Fruit fly (Drosophila melanogaster) whole organism, embryonic: Measurements from ENCODE around the gene retm.

Experiments
- Asciz ChIP-seq: fragments of 200-800 bp; sonication (Bioruptor generic); optimal IDR thresholded peaks from 2 replicates; lab custom pipeline; 2017; ENCODE audit warnings: missing biosample characterization, mild to moderate bottlenecking, missing genetic modification characterization, missing genetic modification reagents
- CG1024 ChIP-seq: fragments of 200-800 bp; sonication (Bioruptor generic); IDR thresholded peaks from 2 replicates; pipeline ENCODE4 v1.3.6; 2022; ENCODE audit warnings: missing biosample characterization, missing genetic modification characterization
- CG10959 ChIP-seq: fragments of 200-800 bp; sonication (Bioruptor generic); IDR thresholded peaks from 2 replicates; pipeline ENCODE4 v1.3.6; 2022; ENCODE audit warnings: missing biosample characterization, missing genetic modification characterization
- CG11085 ChIP-seq: fragments of 200-800 bp; sonication (Bioruptor generic); IDR thresholded peaks from 2 replicates; pipeline ENCODE4 v1.3.6; 2022; ENCODE audit warnings: missing biosample characterization, missing genetic modification characterization
- CG11504 ChIP-seq: fragments of 200-800 bp; sonication (Bioruptor generic); optimal IDR thresholded peaks from 3 replicates; lab custom pipeline; 2019; ENCODE audit warnings: missing biosample characterization, mild to moderate bottlenecking, missing genetic modification characterization, moderate library complexity
- CG13123 ChIP-seq: fragments of 200-800 bp; sonication (Bioruptor generic); optimal IDR thresholded peaks from 2 replicates; lab custom pipeline; 2016; ENCODE audit warnings: missing biosample characterization, missing genetic modification characterization
- CG13296 ChIP-seq: fragments of 200-800 bp; sonication (Bioruptor generic); optimal IDR thresholded peaks from 3 replicates; lab custom pipeline; 2018; ENCODE audit warnings: missing biosample characterization, mild to moderate bottlenecking, missing genetic modification characterization
- CG13624 ChIP-seq: fragments of 200-800 bp; sonication (Bioruptor generic); optimal IDR thresholded peaks from 2 replicates; lab custom pipeline; 2016; ENCODE audit warnings: missing biosample characterization, missing genetic modification characterization
- CG14965 ChIP-seq: fragments of 200-800 bp; sonication (Bioruptor generic); optimal IDR thresholded peaks from 2 replicates; lab custom pipeline; 2016; ENCODE audit warnings: missing biosample characterization, missing genetic modification characterization, borderline replicate concordance
- CG15601 ChIP-seq: fragments of 200-800 bp; sonication (Bioruptor generic); optimal IDR thresholded peaks from 3 replicates; lab custom pipeline; 2019; ENCODE audit warnings: missing biosample characterization, mild to moderate bottlenecking, missing genetic modification characterization, moderate library complexity
- CG16863 ChIP-seq: fragments of 200-800 bp; sonication (Bioruptor generic); optimal IDR thresholded peaks from 3 replicates; lab custom pipeline; 2016; ENCODE audit warnings: missing biosample characterization, missing genetic modification characterization
- CG3281 ChIP-seq: fragments of 200-800 bp; sonication (Bioruptor generic); optimal IDR thresholded peaks from 3 replicates; lab custom pipeline; 2017; ENCODE audit warnings: missing biosample characterization, mild to moderate bottlenecking, missing genetic modification characterization
- CG4360 ChIP-seq: fragments of 200-800 bp; sonication (Bioruptor generic); IDR thresholded peaks from 2 replicates; pipeline ENCODE4 v1.3.6; 2022; ENCODE audit warnings: missing biosample characterization, missing genetic modification characterization
- CG6272 ChIP-seq: fragments of 200-800 bp; sonication (Bioruptor generic); IDR thresholded peaks from 2 replicates; pipeline ENCODE4 v1.3.6; 2022; ENCODE audit warnings: missing biosample characterization, missing genetic modification characterization
- CG6813 ChIP-seq: fragments of 200-800 bp; sonication (Bioruptor generic); optimal IDR thresholded peaks from 2 replicates; lab custom pipeline; 2017; ENCODE audit warnings: missing biosample characterization, missing genetic modification characterization, mild to moderate bottlenecking, moderate library complexity, missing genetic modification reagents
- CG8944 ChIP-seq: fragments of 200-800 bp; sonication (Bioruptor generic); optimal IDR thresholded peaks from 3 replicates; lab custom pipeline; 2016; ENCODE audit warnings: missing biosample characterization, missing genetic modification characterization
- CG9797 ChIP-seq: fragments of 200-800 bp; sonication (Bioruptor generic); optimal IDR thresholded peaks from 3 replicates; lab custom pipeline; 2018; ENCODE audit warnings: missing biosample characterization, mild to moderate bottlenecking, missing genetic modification characterization
- CHES-1-like ChIP-seq: fragments of 200-800 bp; sonication (Bioruptor generic); optimal IDR thresholded peaks from 2 replicates; lab custom pipeline; 2016; ENCODE audit warnings: missing biosample characterization, missing genetic modification characterization
- Dp ChIP-seq: fragments of 200-800 bp; sonication (Bioruptor generic); optimal IDR thresholded peaks from 2 replicates; lab custom pipeline; 2018; ENCODE audit warnings: missing biosample characterization, mild to moderate bottlenecking, missing genetic modification characterization, moderate library complexity
- Fer3 ChIP-seq: fragments of 200-800 bp; sonication (Bioruptor generic); optimal IDR thresholded peaks from 2 replicates; lab custom pipeline; 2018; ENCODE audit warnings: missing biosample characterization, mild to moderate bottlenecking, missing genetic modification characterization, moderate library complexity
- GATAe ChIP-seq: fragments of 200-800 bp; sonication (Bioruptor generic); conservative IDR thresholded peaks from 2 replicates; pipeline ENCODE4 v1.3.6; 2022; ENCODE audit warnings: missing biosample characterization, missing genetic modification characterization
- Gug ChIP-seq: fragments of 200-800 bp; sonication (Bioruptor generic); IDR thresholded peaks from 4 replicates; pipeline ENCODE4 v1.3.6; 2022; ENCODE audit warnings: missing biosample characterization, missing genetic modification characterization
- Hmx ChIP-seq: fragments of 200-800 bp; sonication (Bioruptor generic); optimal IDR thresholded peaks from 2 replicates; lab custom pipeline; 2016; ENCODE audit warnings: missing biosample characterization, missing genetic modification characterization
- Hsf ChIP-seq: fragments of 200-800 bp; sonication (Bioruptor generic); optimal IDR thresholded peaks from 3 replicates; lab custom pipeline; 2016; ENCODE audit warnings: missing biosample characterization, missing genetic modification characterization
- Opbp ChIP-seq: fragments of 200-800 bp; sonication (Bioruptor generic); IDR thresholded peaks from 3 replicates; pipeline ENCODE4 v1.3.6; 2022; ENCODE audit warnings: missing biosample characterization, missing genetic modification characterization; ENCODE audit not compliant: partially characterized antibody
- Ravus ChIP-seq: fragments of 200-800 bp; sonication (Bioruptor generic); IDR thresholded peaks from 2 replicates; pipeline ENCODE4 v1.3.6; 2022; ENCODE audit warnings: missing biosample characterization, missing genetic modification characterization
- Rx ChIP-seq: fragments of 200-800 bp; sonication (Bioruptor generic); IDR thresholded peaks from 2 replicates; pipeline ENCODE4 v1.3.6; 2022; ENCODE audit warnings: missing biosample characterization, missing genetic modification characterization
- Spps ChIP-seq: fragments of 200-800 bp; sonication (Bioruptor generic); optimal IDR thresholded peaks from 2 replicates; lab custom pipeline; 2018; ENCODE audit warnings: missing biosample characterization, mild to moderate bottlenecking, missing genetic modification characterization
- abd-A ChIP-seq: fragments of 200-800 bp; sonication (Bioruptor generic); optimal IDR thresholded peaks from 3 replicates; lab custom pipeline; 2019; ENCODE audit warnings: missing biosample characterization, mild to moderate bottlenecking, missing genetic modification characterization, moderate library complexity
- bab2 ChIP-seq: fragments of 200-800 bp; sonication (Bioruptor generic); optimal IDR thresholded peaks from 2 replicates; lab custom pipeline; 2016; ENCODE audit warnings: missing biosample characterization, missing genetic modification characterization
- caup ChIP-seq: fragments of 200-800 bp; sonication (Bioruptor generic); optimal IDR thresholded peaks from 3 replicates; lab custom pipeline; 2017; ENCODE audit warnings: missing biosample characterization, mild to moderate bottlenecking, missing genetic modification characterization, moderate library complexity; ENCODE audit not compliant: severe bottlenecking
- chinmo ChIP-seq: fragments of 200-800 bp; sonication (Bioruptor generic); IDR thresholded peaks from 4 replicates; pipeline ENCODE4 v1.3.6; 2022; ENCODE audit warnings: missing biosample characterization, missing genetic modification characterization; ENCODE audit not compliant: partially characterized antibody
- da ChIP-seq: fragments of 200-800 bp; sonication (Bioruptor generic); optimal IDR thresholded peaks from 2 replicates; lab custom pipeline; 2016; ENCODE audit warnings: missing biosample characterization, missing genetic modification characterization
- grn ChIP-seq: fragments of 200-800 bp; sonication (Bioruptor generic); optimal IDR thresholded peaks from 3 replicates; lab custom pipeline; 2017; ENCODE audit warnings: missing biosample characterization, missing genetic modification characterization
- insv ChIP-seq, 2 experiments: fragments of 200-800 bp; sonication (Bioruptor generic); optimal IDR thresholded peaks; 3 replicates each; lab custom pipeline; 2016 to 2018; ENCODE audit warnings: missing biosample characterization in 2 of 2, missing genetic modification characterization in 2 of 2
- jigr1 ChIP-seq: fragments of 200-800 bp; sonication (Bioruptor generic); IDR thresholded peaks from 3 replicates; pipeline ENCODE4 v1.3.6; 2022; ENCODE audit warnings: missing biosample characterization, missing genetic modification characterization
- lola ChIP-seq, 3 experiments: fragments of >200 bp in 2 of 3; fragments of 200-800 bp in 1 of 3; sonication (Bioruptor generic) in 1 of 3; optimal IDR thresholded peaks; 2 replicates each; lab custom pipeline; 2017 to 2019; ENCODE audit warnings: missing biosample characterization in 3 of 3, missing genetic modification characterization in 3 of 3, mild to moderate bottlenecking in 1 of 3, moderate library complexity in 1 of 3
- maf-S ChIP-seq: fragments of 200-800 bp; sonication (Bioruptor generic); optimal IDR thresholded peaks from 2 replicates; lab custom pipeline; 2016; ENCODE audit warnings: missing biosample characterization, missing genetic modification characterization
- peb ChIP-seq: fragments of 200-800 bp; sonication (Bioruptor generic); IDR thresholded peaks from 2 replicates; pipeline ENCODE4 v1.3.6; 2022; ENCODE audit warnings: missing biosample characterization, missing genetic modification characterization
- ranshi ChIP-seq: fragments of 200-800 bp; sonication (Bioruptor generic); IDR thresholded peaks from 2 replicates; pipeline ENCODE4 v1.3.6; 2022; ENCODE audit warnings: missing biosample characterization, missing genetic modification characterization
- ro ChIP-seq: fragments of 200-800 bp; sonication (Bioruptor generic); IDR thresholded peaks from 2 replicates; pipeline ENCODE4 v1.3.6; 2022; ENCODE audit warnings: missing biosample characterization, missing genetic modification characterization
- sens-2 ChIP-seq: fragments of 200-800 bp; sonication (Bioruptor generic); IDR thresholded peaks from 2 replicates; pipeline ENCODE4 v1.3.6; 2022; ENCODE audit warnings: missing biosample characterization, missing genetic modification characterization
- shn ChIP-seq: fragments of 200-800 bp; sonication (Bioruptor generic); optimal IDR thresholded peaks from 3 replicates; lab custom pipeline; 2016; ENCODE audit warnings: missing biosample characterization, missing genetic modification characterization
- slou ChIP-seq: fragments of 200-800 bp; sonication (Bioruptor generic); optimal IDR thresholded peaks from 3 replicates; lab custom pipeline; 2016; ENCODE audit warnings: missing biosample characterization, missing genetic modification characterization
- so ChIP-seq: fragments of 200-800 bp; sonication (Bioruptor generic); IDR thresholded peaks from 3 replicates; pipeline ENCODE4 v1.3.6; 2022; ENCODE audit warnings: missing biosample characterization, missing genetic modification characterization
- sr ChIP-seq: fragments of 200-800 bp; sonication (Bioruptor generic); IDR thresholded peaks from 3 replicates; pipeline ENCODE4 v1.3.6; 2022; ENCODE audit warnings: missing biosample characterization, missing genetic modification characterization
- tgo ChIP-seq: fragments of 200-800 bp; sonication (Bioruptor generic); IDR thresholded peaks from 3 replicates; pipeline ENCODE4 v1.3.6; 2022; ENCODE audit warnings: missing biosample characterization, missing genetic modification characterization
- twi ChIP-seq: fragments of 200-800 bp; optimal IDR thresholded peaks from 2 replicates; lab custom pipeline; 2019; ENCODE audit warnings: missing biosample characterization, mild to moderate bottlenecking, missing genetic modification characterization, moderate library complexity
- zfh1 ChIP-seq: fragments of 200-800 bp; sonication (Bioruptor generic); IDR thresholded peaks from 3 replicates; pipeline ENCODE4 v1.3.6; 2022; ENCODE audit warnings: missing biosample characterization, missing genetic modification characterization

Gene retm

DNA sequence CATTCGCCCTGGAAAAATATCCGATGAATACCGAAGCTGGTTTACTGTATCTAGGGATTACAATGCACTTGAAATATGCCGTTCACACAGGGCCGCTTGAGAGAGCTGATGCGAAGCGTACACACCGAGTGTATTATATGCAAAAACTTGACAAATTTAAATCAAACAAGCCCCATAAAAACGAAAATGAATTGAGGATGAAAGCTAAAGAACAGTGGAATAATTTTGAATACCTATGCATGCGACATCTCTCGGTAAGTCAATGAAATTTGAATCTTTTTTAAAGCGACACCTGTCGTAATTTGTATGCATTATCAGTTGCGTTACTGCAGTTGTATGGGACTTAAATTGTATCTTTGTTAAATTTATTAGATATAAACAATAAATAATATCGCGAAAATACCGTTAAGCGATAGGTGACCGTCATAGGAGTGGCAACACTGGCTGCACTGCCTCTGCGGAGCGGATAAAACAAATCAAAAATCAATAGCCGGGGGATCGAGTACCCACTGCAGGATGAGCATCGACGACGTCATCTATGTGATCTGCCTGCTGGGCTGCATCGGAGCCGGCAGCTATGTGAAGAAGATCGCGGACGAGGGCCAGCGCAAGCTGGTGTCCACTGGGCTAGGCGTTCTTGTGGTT is 348 bp upstream of the retm start, which contains the start of gene frj (continued):
- TF ChIP-seq lola (GFP tag; optimal IDR thresholded peaks at IDR 0.05; lab: Kevin White, UChicago) = peak in 2 of 3 experiments; percentile 26 to 91
- TF ChIP-seq sens-2 (GFP tag; lab: Robert Waterston, UW) = no peak
- TF ChIP-seq Hmx (GFP tag; lab: Kevin White, UChicago) = no peak
- TF ChIP-seq da (GFP tag; lab: Kevin White, UChicago) = no peak
- peak; percentile 79 for TF ChIP-seq maf-S (GFP tag; lab: Kevin White, UChicago)
- peak; percentile 52 for TF ChIP-seq CG6272 (GFP tag; lab: Robert Waterston, UW)
- peak; percentile 33 for TF ChIP-seq CG13123
- TF ChIP-seq Fer3 (tag; lab: Kevin White, UChicago) = peak; percentile 41
- TF ChIP-seq GATAe (GFP tag; lab: Robert Waterston, UW) = no peak
- no peak; the same call in 1 of the 2 replicates for TF ChIP-seq peb (GFP tag; lab: Robert Waterston, UW)
- TF ChIP-seq Rx = peak; percentile 56
- no peak for TF ChIP-seq caup (GFP tag; lab: Kevin White, UChicago)
- peak; percentile 4 for TF ChIP-seq CG13296 (GFP tag; lab: Kevin White, UChicago)
- peak; percentile 71 for TF ChIP-seq CHES-1-like
- peak; percentile 45 for TF ChIP-seq Dp
- TF ChIP-seq CG16863 (GFP tag; lab: Kevin White, UChicago) = peak; percentile 57
- TF ChIP-seq sr = 0 out of 3 replicates have a peak, but pooled peaks have one; percentile 12
- peak; percentile 46 for TF ChIP-seq CG15601 (tag; lab: Kevin White, UChicago)
- TF ChIP-seq abd-A = no peak
- TF ChIP-seq Spps = no peak
- peak; percentile 48 for TF ChIP-seq CG10959 (GFP tag; lab: Robert Waterston, UW)
- peak; percentile 75 for TF ChIP-seq CG8944 (GFP tag; lab: Kevin White, UChicago)
- no peak for TF ChIP-seq CG6813 (GFP tag; lab: Kevin White, UChicago)
- peak; percentile 49 for TF ChIP-seq CG3281 (GFP tag; lab: Kevin White, UChicago)
- TF ChIP-seq slou (GFP tag; lab: Kevin White, UChicago) = peak; percentile 37
- no peak for TF ChIP-seq grn
- peak; percentile 63 for TF ChIP-seq Opbp (GFP tag; lab: Robert Waterston, UW)
- no peak for TF ChIP-seq Ravus
- peak; percentile 74; the same call in 3 of the 4 replicates for TF ChIP-seq Gug (GFP tag; lab: Robert Waterston, UW)
- peak; percentile 55; the same call in 1 of the 2 replicates for TF ChIP-seq ranshi (GFP tag; lab: Robert Waterston, UW)
- no peak for TF ChIP-seq so (GFP tag; lab: Robert Waterston, UW)
- no peak for TF ChIP-seq Asciz (GFP tag; lab: Kevin White, UChicago)
- TF ChIP-seq twi (tag; lab: Kevin White, UChicago) = peak; percentile 40
- peak in 1 of 2 experiments; percentile 32 for TF ChIP-seq insv (GFP tag; optimal IDR thresholded peaks at IDR 0.05; lab: Kevin White, UChicago)
- peak; percentile 69 for TF ChIP-seq shn (GFP tag; lab: Kevin White, UChicago)
- no peak for TF ChIP-seq CG11504 (tag; lab: Kevin White, UChicago)
- TF ChIP-seq Hsf (GFP tag; lab: Kevin White, UChicago) = peak; percentile 79
- 0 out of 3 replicates have a peak, but pooled peaks have one; percentile 27 for TF ChIP-seq jigr1 (GFP tag; lab: Robert Waterston, UW)
- peak; percentile 94 for TF ChIP-seq CG9797 (GFP tag; lab: Kevin White, UChicago)
- TF ChIP-seq zfh1 = peak; percentile 59; the same call in 2 of the 3 replicates
- no peak for TF ChIP-seq CG4360 (GFP tag; lab: Robert Waterston, UW)
- peak; percentile 61 for TF ChIP-seq CG11085 (GFP tag; lab: Robert Waterston, UW)
- no peak for TF ChIP-seq ro (GFP tag; lab: Robert Waterston, UW)
- TF ChIP-seq CG13624 (GFP tag; lab: Kevin White, UChicago) = peak; percentile 68
- TF ChIP-seq CG1024 (GFP tag; lab: Robert Waterston, UW) = peak; percentile 79
- TF ChIP-seq chinmo (GFP tag; lab: Robert Waterston, UW) = 0 out of 4 replicates have a peak, but pooled peaks have one; percentile 59
- no peak for TF ChIP-seq CG14965 (GFP tag; lab: Kevin White, UChicago)
- peak; percentile 67 for TF ChIP-seq bab2 (GFP tag; lab: Kevin White, UChicago)
- TF ChIP-seq tgo (GFP tag; lab: Robert Waterston, UW) = peak; percentile 67
